Worm (Caenorhabditis elegans): Measurements from ENCODE around the gene srd-2.

ce11 chrII:10234398-10234797 is 46.7 kb upstream of the srd-2 start, which contains the start of gene ubxn-5:
- TF ChIP-seq syd-9 (tag; optimal IDR thresholded peaks at IDR 0.05) (no peak), F13H6.1 (tag; optimal IDR thresholded peaks at IDR 0.05) (no peak), ama-1 (optimal IDR thresholded peaks at IDR 0.05) (no peak), pha-4 (tag; optimal IDR thresholded peaks at IDR 0.05) (no peak), sox-4 (tag; optimal IDR thresholded peaks at IDR 0.05) (no peak), nfya-1 (tag; optimal IDR thresholded peaks at IDR 0.05) (no peak), zip-5 (tag; optimal IDR thresholded peaks at IDR 0.05) (no peak), ceh-45 (GFP tag; IDR thresholded peaks at IDR 0.05) (no peak), tbx-2 (tag; optimal IDR thresholded peaks at IDR 0.05) (no peak), fkh-6 (tag; optimal IDR thresholded peaks at IDR 0.05) (no peak), T23F11.4 (GFP tag; optimal IDR thresholded peaks at IDR 0.05) (no peak), eyg-1 (tag; optimal IDR thresholded peaks at IDR 0.05) (no peak), sdc-2 (tag; optimal IDR thresholded peaks at IDR 0.05) (no peak), ceh-18 (tag; optimal IDR thresholded peaks at IDR 0.05) (no peak)
